Worm (Caenorhabditis elegans) whole organism, young adult: ENCODE results near the gene W07G4.2.
A peak's percentile ranks its signal among the peaks of the same experiment; 100 is the strongest.

Experiments
- B0261.1 ChIP-seq: sonication (generic microtip); optimal IDR thresholded peaks from 2 replicates; lab custom pipeline; 2016; ENCODE audit warnings: mild to moderate bottlenecking, missing genetic modification characterization, moderate library complexity, missing compliant biosample characterization
- B0336.3 ChIP-seq: fragments of 200-800 bp; sonication (Bioruptor generic); IDR thresholded peaks from 2 replicates; pipeline ENCODE4 v1.3.6; 2022; ENCODE audit warnings: missing genetic modification characterization, missing compliant biosample characterization
- C06A6.2 ChIP-seq: fragments of 200-800 bp; sonication (Bioruptor generic); conservative IDR thresholded peaks from 2 replicates; pipeline ENCODE4 v1.3.6; 2022; ENCODE audit warnings: missing genetic modification characterization, missing compliant biosample characterization
- F22D6.2 ChIP-seq: sonication (generic microtip); optimal IDR thresholded peaks from 2 replicates; lab custom pipeline; 2016; ENCODE audit warnings: mild to moderate bottlenecking, missing genetic modification characterization, missing compliant biosample characterization
- F23B12.7 ChIP-seq: sonication (generic microtip); optimal IDR thresholded peaks from 2 replicates; lab custom pipeline; 2017; ENCODE audit warnings: missing genetic modification characterization, mild to moderate bottlenecking, missing compliant biosample characterization, antibody characterized with exemption, moderate library complexity; ENCODE audit not compliant: insufficient read depth
- F39B2.1 ChIP-seq: fragments of 200-800 bp; sonication (Bioruptor generic); IDR thresholded peaks from 2 replicates; pipeline ENCODE4 v1.3.6; 2022; ENCODE audit warnings: missing genetic modification reagents, missing genetic modification characterization, missing compliant biosample characterization
- K11D2.4 ChIP-seq: fragments of 200-800 bp; sonication (Bioruptor generic); IDR thresholded peaks from 2 replicates; pipeline ENCODE4 v1.3.6; 2022; ENCODE audit warnings: missing genetic modification reagents, missing genetic modification characterization, missing compliant biosample characterization
- K12H6.12 ChIP-seq: fragments of 200-800 bp; sonication (Bioruptor generic); optimal IDR thresholded peaks from 2 replicates; lab custom pipeline; 2018; ENCODE audit warnings: mild to moderate bottlenecking, missing genetic modification characterization, missing compliant biosample characterization
- aptf-2 ChIP-seq: fragments of 200-800 bp; sonication (Bioruptor generic); conservative IDR thresholded peaks from 2 replicates; pipeline ENCODE4 v1.3.6; 2022; ENCODE audit warnings: missing genetic modification reagents, missing genetic modification characterization, missing compliant biosample characterization
- atf-7 ChIP-seq: sonication (generic microtip); optimal IDR thresholded peaks from 2 replicates; lab custom pipeline; 2017; ENCODE audit warnings: mild to moderate bottlenecking, missing genetic modification characterization, missing compliant biosample characterization
- bed-1 ChIP-seq: fragments of 200-800 bp; sonication (Bioruptor generic); IDR thresholded peaks from 2 replicates; pipeline ENCODE4 v1.3.6; 2022; ENCODE audit warnings: missing genetic modification reagents, missing genetic modification characterization, missing compliant biosample characterization
- cebp-1 ChIP-seq, 2 experiments: fragments of 200-800 bp in 1 of 2; sonication (Bioruptor generic) in 1 of 2; sonication (generic microtip) in 1 of 2; IDR thresholded peaks in 1 of 2; optimal IDR thresholded peaks in 1 of 2; 2 replicates each; pipeline versions ENCODE4 v1.3.6 to Lab custom; 2017 to 2022; ENCODE audit warnings: missing compliant biosample characterization in 2 of 2, missing genetic modification characterization in 2 of 2, mild to moderate bottlenecking in 1 of 2, missing genetic modification reagents in 1 of 2, moderate library complexity in 1 of 2
- cebp-2 ChIP-seq: fragments of 200-800 bp; sonication (Bioruptor generic); IDR thresholded peaks from 2 replicates; pipeline ENCODE4 v1.3.6; 2022; ENCODE audit warnings: missing genetic modification characterization, missing compliant biosample characterization
- die-1 ChIP-seq: sonication (generic microtip); optimal IDR thresholded peaks from 2 replicates; lab custom pipeline; 2016; ENCODE audit warnings: missing genotype, mild to moderate bottlenecking, missing genetic modification characterization, missing compliant biosample characterization
- egl-44 ChIP-seq: fragments of 200-800 bp; sonication (Bioruptor generic); IDR thresholded peaks from 2 replicates; pipeline ENCODE4 v1.3.6; 2022; ENCODE audit warnings: missing genetic modification reagents, missing genetic modification characterization, missing compliant biosample characterization
- ekl-4 ChIP-seq: fragments of 200-800 bp; sonication (Bioruptor generic); IDR thresholded peaks from 2 replicates; pipeline ENCODE4 v1.3.6; 2022; ENCODE audit warnings: missing genetic modification reagents, missing genetic modification characterization, missing compliant biosample characterization
- fkh-3 ChIP-seq: sonication (generic microtip); optimal IDR thresholded peaks from 2 replicates; lab custom pipeline; 2016; ENCODE audit warnings: mild to moderate bottlenecking, missing genetic modification characterization, missing compliant biosample characterization
- hlh-26 ChIP-seq: fragments of 200-800 bp; sonication (Bioruptor generic); conservative IDR thresholded peaks from 2 replicates; pipeline ENCODE4 v1.3.6; 2022; ENCODE audit warnings: missing genetic modification reagents, missing genetic modification characterization, missing compliant biosample characterization
- hsf-1 ChIP-seq: fragments of 200-800 bp; sonication (Bioruptor generic); IDR thresholded peaks from 2 replicates; pipeline ENCODE4 v1.3.6; 2022; ENCODE audit warnings: missing genetic modification reagents, missing genetic modification characterization, missing compliant biosample characterization
- let-607 ChIP-seq, 2 experiments: fragments of 200-800 bp in 1 of 2; sonication (Bioruptor generic) in 1 of 2; sonication (generic microtip) in 1 of 2; optimal IDR thresholded peaks; 2 replicates each; lab custom pipeline; 2016 to 2018; ENCODE audit warnings: mild to moderate bottlenecking in 2 of 2, missing compliant biosample characterization in 2 of 2, missing genetic modification characterization in 2 of 2, moderate library complexity in 2 of 2, missing genotype in 1 of 2
- lin-40 ChIP-seq: sonication (generic microtip); optimal IDR thresholded peaks from 2 replicates; lab custom pipeline; 2016; ENCODE audit warnings: missing genetic modification characterization, mild to moderate bottlenecking, missing compliant biosample characterization, missing genotype, missing genetic modification reagents
- lir-1 ChIP-seq: fragments of 200-800 bp; sonication (Bioruptor generic); conservative IDR thresholded peaks from 2 replicates; pipeline ENCODE4 v1.3.6; 2022; ENCODE audit warnings: missing genetic modification reagents, missing genetic modification characterization, missing compliant biosample characterization
- madf-3 ChIP-seq: fragments of 200-800 bp; sonication (Bioruptor generic); IDR thresholded peaks from 2 replicates; pipeline ENCODE4 v1.3.6; 2022; ENCODE audit warnings: missing genetic modification reagents, missing genetic modification characterization, missing compliant biosample characterization
- nhr-80 ChIP-seq: sonication (generic microtip); optimal IDR thresholded peaks from 2 replicates; lab custom pipeline; 2016; ENCODE audit warnings: missing genetic modification characterization, missing compliant biosample characterization
- nhr-90 ChIP-seq: sonication (generic microtip); optimal IDR thresholded peaks from 2 replicates; lab custom pipeline; 2016; ENCODE audit warnings: missing genotype, mild to moderate bottlenecking, missing genetic modification characterization, missing compliant biosample characterization
- snpc-4 ChIP-seq, 5 experiments: fragments of 150-350 bp in 1 of 5; sonication (generic microtip) in 4 of 5; optimal IDR thresholded peaks; 2 replicates each; lab custom pipeline; 2014 to 2018; ENCODE audit warnings: missing genetic modification characterization in 5 of 5, missing biosample characterization in 3 of 5, antibody characterized with exemption in 2 of 5, mild to moderate bottlenecking in 2 of 5, missing compliant biosample characterization in 2 of 5, missing genotype in 2 of 5, moderate library complexity in 2 of 5, missing genetic modification reagents in 1 of 5
- somi-1 ChIP-seq: fragments of 200-800 bp; sonication (Bioruptor generic); optimal IDR thresholded peaks from 2 replicates; lab custom pipeline; 2018; ENCODE audit warnings: mild to moderate bottlenecking, missing genetic modification characterization, missing compliant biosample characterization
- tbp1 ChIP-seq: fragments of 200-800 bp; sonication (Bioruptor generic); optimal IDR thresholded peaks from 2 replicates; lab custom pipeline; 2018; ENCODE audit warnings: mild to moderate bottlenecking, missing genetic modification characterization, missing compliant biosample characterization
- tbx-9 ChIP-seq: sonication (generic microtip); optimal IDR thresholded peaks from 2 replicates; lab custom pipeline; 2016; ENCODE audit warnings: borderline replicate concordance, missing genetic modification characterization, inconsistent platforms, missing compliant biosample characterization
- tlf-1 ChIP-seq: fragments of 200-800 bp; sonication (Bioruptor generic); optimal IDR thresholded peaks from 2 replicates; lab custom pipeline; 2018; ENCODE audit warnings: mild to moderate bottlenecking, missing genetic modification characterization, missing compliant biosample characterization
- xnd-1 ChIP-seq: sonication (generic microtip); optimal IDR thresholded peaks from 2 replicates; lab custom pipeline; 2016; ENCODE audit warnings: missing genotype, missing genetic modification reagents, missing genetic modification characterization, missing compliant biosample characterization
- zfh-2 ChIP-seq: fragments of 200-800 bp; sonication (Bioruptor generic); conservative IDR thresholded peaks from 2 replicates; pipeline ENCODE4 v1.3.6; 2022; ENCODE audit warnings: missing genetic modification reagents, missing genetic modification characterization, missing compliant biosample characterization
- zim-3 ChIP-seq: sonication (generic microtip); optimal IDR thresholded peaks from 2 replicates; lab custom pipeline; 2017; ENCODE audit warnings: mild to moderate bottlenecking, missing genetic modification characterization, moderate library complexity, missing compliant biosample characterization
- ztf-25 ChIP-seq: fragments of 200-800 bp; sonication (Bioruptor generic); IDR thresholded peaks from 2 replicates; pipeline ENCODE4 v1.3.6; 2022; ENCODE audit warnings: missing genetic modification reagents, missing genetic modification characterization, missing compliant biosample characterization
- ztf-26 ChIP-seq: sonication (generic microtip); optimal IDR thresholded peaks from 2 replicates; lab custom pipeline; 2017; ENCODE audit warnings: missing genetic modification characterization, missing compliant biosample characterization
- ztf-28 ChIP-seq: fragments of 200-800 bp; sonication (Bioruptor generic); IDR thresholded peaks from 2 replicates; pipeline ENCODE4 v1.3.6; 2022; ENCODE audit warnings: missing genetic modification reagents, missing genetic modification characterization, missing compliant biosample characterization

The W07G4.2 gene

DNA sequence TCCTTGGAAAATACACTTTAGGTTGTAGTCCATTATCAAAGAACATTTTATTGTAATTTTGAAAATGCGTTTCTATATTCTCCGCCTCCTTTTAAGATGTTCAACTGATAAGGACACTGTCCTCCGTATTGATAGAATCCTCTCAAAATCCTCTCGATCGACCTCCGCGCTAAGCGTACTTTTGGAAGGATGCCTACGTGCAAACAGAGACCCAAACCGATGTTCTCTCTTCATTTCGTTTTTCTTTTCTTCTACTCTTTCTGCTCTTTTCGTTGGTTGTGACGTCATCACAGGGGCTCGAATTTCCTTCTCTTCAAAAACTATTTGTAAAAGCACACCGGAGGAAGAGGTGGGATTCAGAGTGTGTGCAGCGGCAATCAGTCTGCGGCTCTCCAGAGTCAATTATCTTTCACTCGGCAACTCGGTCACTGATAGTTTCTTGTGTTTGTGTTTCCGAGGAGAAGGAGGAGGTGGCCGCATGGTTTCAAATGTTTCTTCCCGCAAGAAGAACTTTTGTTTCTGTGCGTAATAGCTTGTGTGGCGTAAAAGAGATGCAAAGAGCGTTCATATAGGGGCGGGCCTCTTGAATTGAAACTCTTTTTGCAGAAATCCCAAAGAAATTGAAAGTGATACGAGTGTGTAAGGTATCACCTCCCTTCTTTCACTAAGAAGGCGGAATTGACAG is 46.2 kb upstream of the W07G4.2 start, which contains the start of gene C34B4.2 (continued):
- TF ChIP-seq ztf-26 (no peak), aptf-2 (GFP tag; lab: Robert Waterston, UW) (no peak), cebp-1 (GFP tag; IDR thresholded peaks at IDR 0.05; lab: Robert Waterston, UW) (no peak), cebp-1 (tag; optimal IDR thresholded peaks at IDR 0.05; lab: Kevin White, UChicago) (peak; percentile 67), hsf-1 (GFP tag; lab: Robert Waterston, UW) (0 out of 2 replicates have a peak, but pooled peaks have one; percentile 17), nhr-80 (peak; percentile 92), atf-7 (peak; percentile 82), snpc-4 (GFP tag; optimal IDR thresholded peaks at IDR 0.05; lab: Kevin White, UChicago) (no peak), snpc-4 (tag; optimal IDR thresholded peaks at IDR 0.05; lab: Kevin White, UChicago) (peak in 1 of 4 experiments; percentile 13), xnd-1 (tag; lab: Kevin White, UChicago) (no peak), fkh-3 (tag; lab: Kevin White, UChicago) (no peak), hlh-26 (GFP tag; lab: Robert Waterston, UW) (no peak), let-607 (tag; optimal IDR thresholded peaks at IDR 0.05; lab: Kevin White, UChicago) (peak in 1 of 2 experiments; percentile 48), ztf-28 (no peak), tbp1 (peak; percentile 38), lir-1 (no peak), zfh-2 (GFP tag; lab: Robert Waterston, UW) (no peak), B0261.1 (no peak), B0336.3 (peak; percentile 71; the same call in 1 of the 2 replicates), ekl-4 (GFP tag; lab: Robert Waterston, UW) (0 out of 2 replicates have a peak, but pooled peaks have one; percentile 30), K12H6.12 (tag; lab: Kevin White, UChicago) (peak; percentile 55)

- TF ChIP-seq ztf-25 (GFP tag; lab: Robert Waterston, UW) (no peak), let-607 (tag; optimal IDR thresholded peaks at IDR 0.05; lab: Kevin White, UChicago) (peak in 1 of 2 experiments; percentile 78), tbx-9 (tag; lab: Kevin White, UChicago) (no peak), egl-44 (GFP tag; lab: Robert Waterston, UW) (0 out of 2 replicates have a peak, but pooled peaks have one; percentile 52), cebp-2 (GFP tag; lab: Robert Waterston, UW) (no peak), F39B2.1 (GFP tag; lab: Robert Waterston, UW) (no peak), somi-1 (GFP tag; lab: Kevin White, UChicago) (peak; percentile 93), cebp-1 (GFP tag; IDR thresholded peaks at IDR 0.05; lab: Robert Waterston, UW) (no peak), cebp-1 (tag; optimal IDR thresholded peaks at IDR 0.05; lab: Kevin White, UChicago) (peak; percentile 6), K11D2.4 (peak; percentile 38; the same call in 1 of the 2 replicates), madf-3 (GFP tag; lab: Robert Waterston, UW) (no peak), nhr-80 (peak; percentile 62), F23B12.7 (tag; lab: Kevin White, UChicago) (no peak), lin-40 (peak; percentile 91), C06A6.2 (0 out of 2 replicates have a peak, but pooled peaks have one; percentile 12), zim-3 (tag; lab: Kevin White, UChicago) (no peak), ekl-4 (GFP tag; lab: Robert Waterston, UW) (no peak), F22D6.2 (tag; lab: Kevin White, UChicago) (peak; percentile 68), bed-1 (GFP tag; lab: Robert Waterston, UW) (no peak), die-1 (tag; lab: Kevin White, UChicago) (peak; percentile 45), nhr-90 (no peak), tlf-1 (GFP tag; lab: Kevin White, UChicago) (peak; percentile 6), ztf-26 (peak; percentile 89), K12H6.12 (tag; lab: Kevin White, UChicago) (no peak)
- TF ChIP-seq, all 124 proteins: peak for 12
Measured at ce11 chrV:13081197-13081747, 44.9 kb upstream of the W07G4.2 start.
